Worm (Caenorhabditis elegans) whole organism, late embryonic: ENCODE results near the gene srv-13.

Source experiments
- ama-1 ChIP-seq: fragments of 150-350 bp; optimal IDR thresholded peaks from 2 replicates; lab custom pipeline; 2014
- lin-11 ChIP-seq: fragments of 200-800 bp; sonication (Bioruptor generic); optimal IDR thresholded peaks from 2 replicates; lab custom pipeline; 2018; ENCODE audit warnings: mild to moderate bottlenecking, missing genetic modification characterization, missing compliant biosample characterization
- madf-2 ChIP-seq: sonication (generic microtip); optimal IDR thresholded peaks from 2 replicates; lab custom pipeline; 2017; ENCODE audit warnings: missing genetic modification characterization, missing compliant biosample characterization
- rnt-1 ChIP-seq: sonication (generic microtip); optimal IDR thresholded peaks from 2 replicates; lab custom pipeline; 2016; ENCODE audit warnings: missing genetic modification characterization, missing compliant biosample characterization

- TF ChIP-seq ama-1 (lab: Kevin White, UChicago) (no peak), lin-11 (tag; lab: Kevin White, UChicago) (no peak), madf-2 (tag; lab: Kevin White, UChicago) (no peak), rnt-1 (tag; lab: Kevin White, UChicago) (no peak)
Observed at ce11 chrIV:6457472-6457871, 52.5 kb downstream of the srv-13 start, which contains the start of gene lgc-10.
